Worm (Caenorhabditis elegans): ENCODE measurements around the gene kcmf-1.

- TF ChIP-seq F49E8.2 (tag; optimal IDR thresholded peaks at IDR 0.05; ENCODE audit: borderline replicate concordance) (no peak), aly-2 (tag; optimal IDR thresholded peaks at IDR 0.05) (no peak), ama-1 (optimal IDR thresholded peaks at IDR 0.05) (no peak), fos-1 (tag; optimal IDR thresholded peaks at IDR 0.05) (no peak), lsy-2 (tag; optimal IDR thresholded peaks at IDR 0.05) (no peak), nhr-11 (tag; optimal IDR thresholded peaks at IDR 0.05) (no peak), lin-15B (tag; optimal IDR thresholded peaks at IDR 0.05) (no peak), skn-1 (tag; optimal IDR thresholded peaks at IDR 0.05) (no peak)
Measured at ce11 chrIII:7823285-7823684, 5.9 kb upstream of the kcmf-1 start.

Measured in whole organism, L4 larva.